Worm (Caenorhabditis elegans) whole organism, L4 larva: ENCODE measurements around the gene his-7.

Experiments
- D1046.2 ChIP-seq: fragments of 200-800 bp; sonication (Bioruptor generic); IDR thresholded peaks from 2 replicates; pipeline ENCODE4 v1.3.6; 2022; ENCODE audit warnings: missing genetic modification characterization, missing compliant biosample characterization
- F26F4.8 ChIP-seq: fragments of 200-800 bp; sonication (Bioruptor generic); conservative IDR thresholded peaks from 2 replicates; pipeline ENCODE4 v1.3.6; 2022; ENCODE audit warnings: missing genetic modification characterization, missing compliant biosample characterization
- Y5F2A.4 ChIP-seq: fragments of 200-800 bp; sonication (Bioruptor generic); optimal IDR thresholded peaks from 2 replicates; lab custom pipeline; 2018; ENCODE audit warnings: mild to moderate bottlenecking, missing genetic modification characterization, missing compliant biosample characterization
- Y75B8A.6 ChIP-seq: fragments of 200-800 bp; sonication (Bioruptor generic); IDR thresholded peaks from 2 replicates; pipeline ENCODE4 v1.3.6; 2022; ENCODE audit warnings: missing genetic modification reagents, missing genetic modification characterization, missing compliant biosample characterization
- ZK337.2 ChIP-seq: fragments of 200-800 bp; sonication (Bioruptor generic); IDR thresholded peaks from 2 replicates; pipeline ENCODE4 v1.3.6; 2022; ENCODE audit warnings: missing genetic modification reagents, missing genetic modification characterization, missing compliant biosample characterization
- aha-1 ChIP-seq: fragments of 150-350 bp; peaks from one replicate; lab custom pipeline; 2014; ENCODE audit warnings: missing biosample characterization, missing genetic modification characterization
- aly-2 ChIP-seq: sonication (generic microtip); optimal IDR thresholded peaks from 2 replicates; lab custom pipeline; 2018; ENCODE audit warnings: missing biosample characterization, missing genetic modification characterization
- arid-1 ChIP-seq: fragments of 200-800 bp; sonication (Bioruptor generic); conservative IDR thresholded peaks from 2 replicates; pipeline ENCODE4 v1.3.6; 2022; ENCODE audit warnings: missing genetic modification reagents, missing genetic modification characterization, missing compliant biosample characterization
- ceh-28 ChIP-seq: fragments of 150-350 bp; optimal IDR thresholded peaks from 2 replicates; lab custom pipeline; 2014; ENCODE audit warnings: missing biosample characterization, missing genetic modification reagents, missing genetic modification characterization
- ces-1 ChIP-seq: fragments of 150-350 bp; sonication (generic microtip); optimal IDR thresholded peaks from 4 replicates; lab custom pipeline; 2014; ENCODE audit warnings: missing biosample characterization, missing genetic modification reagents, missing genetic modification characterization
- daf-19 ChIP-seq: fragments of 200-800 bp; sonication (Bioruptor generic); conservative IDR thresholded peaks from 2 replicates; pipeline ENCODE4 v1.3.6; 2022; ENCODE audit warnings: missing genetic modification characterization, missing compliant biosample characterization
- dmd-6 ChIP-seq: fragments of 200-800 bp; sonication (Bioruptor generic); IDR thresholded peaks from 2 replicates; pipeline ENCODE4 v1.3.6; 2022; ENCODE audit warnings: missing genetic modification reagents, missing genetic modification characterization, missing compliant biosample characterization
- dmd-8 ChIP-seq: fragments of 200-800 bp; sonication (Bioruptor generic); IDR thresholded peaks from 2 replicates; pipeline ENCODE4 v1.3.6; 2022; ENCODE audit warnings: missing genetic modification characterization, missing compliant biosample characterization
- dpl-1 ChIP-seq: fragments of 150-350 bp; optimal IDR thresholded peaks from 2 replicates; lab custom pipeline; 2014; ENCODE audit warnings: missing biosample characterization, missing genetic modification reagents, missing genetic modification characterization
- duxl-1 ChIP-seq: sonication (generic microtip); optimal IDR thresholded peaks from 2 replicates; lab custom pipeline; 2016; ENCODE audit warnings: mild to moderate bottlenecking, missing genetic modification characterization, moderate library complexity, missing compliant biosample characterization; ENCODE audit not compliant: poor library complexity
- egl-43 ChIP-seq: fragments of 200-800 bp; sonication (Bioruptor generic); IDR thresholded peaks from 2 replicates; pipeline ENCODE4 v1.3.6; 2022; ENCODE audit warnings: missing genetic modification reagents, missing genetic modification characterization, missing compliant biosample characterization
- gei-8 ChIP-seq: fragments of 200-800 bp; sonication (Bioruptor generic); optimal IDR thresholded peaks from 2 replicates; lab custom pipeline; 2018; ENCODE audit warnings: mild to moderate bottlenecking, missing genetic modification characterization, missing compliant biosample characterization
- hif-1 ChIP-seq, 2 experiments: sonication (generic microtip); optimal IDR thresholded peaks; 2 replicates each; lab custom pipeline; 2016 to 2017; ENCODE audit warnings: missing compliant biosample characterization in 2 of 2, missing genetic modification characterization in 2 of 2, missing genetic modification reagents in 2 of 2, missing genotype in 2 of 2, mild to moderate bottlenecking in 1 of 2
- lim-7 ChIP-seq: fragments of 200-800 bp; sonication (Bioruptor generic); IDR thresholded peaks from 2 replicates; pipeline ENCODE4 v1.3.6; 2022; ENCODE audit warnings: missing genetic modification characterization, missing compliant biosample characterization
- lin-38 ChIP-seq: fragments of 200-800 bp; sonication (Bioruptor generic); IDR thresholded peaks from 2 replicates; pipeline ENCODE4 v1.3.6; 2022; ENCODE audit warnings: missing genetic modification reagents, missing genetic modification characterization, missing compliant biosample characterization
- lir-3 ChIP-seq: sonication (generic microtip); optimal IDR thresholded peaks from 2 replicates; lab custom pipeline; 2016; ENCODE audit warnings: mild to moderate bottlenecking, missing genetic modification characterization, missing compliant biosample characterization
- lsy-2 ChIP-seq, 2 experiments: fragments of 150-350 bp in 1 of 2; sonication (generic microtip) in 1 of 2; optimal IDR thresholded peaks; 2 replicates each; lab custom pipeline; 2014 to 2017; ENCODE audit warnings: missing biosample characterization in 2 of 2, missing genetic modification characterization in 2 of 2
- madf-5 ChIP-seq, 2 experiments: fragments of 200-800 bp; sonication (Bioruptor generic); IDR thresholded peaks; 2 replicates each; pipeline ENCODE4 v1.3.6; 2022; ENCODE audit warnings: missing compliant biosample characterization in 2 of 2, missing genetic modification characterization in 2 of 2
- mdt-29 ChIP-seq: fragments of 200-800 bp; sonication (Bioruptor generic); IDR thresholded peaks from 2 replicates; pipeline ENCODE4 v1.3.6; 2022; ENCODE audit warnings: missing genetic modification reagents, missing genetic modification characterization, missing compliant biosample characterization
- mep-1 ChIP-seq: fragments of 150-350 bp; sonication (generic microtip); optimal IDR thresholded peaks from 3 replicates; lab custom pipeline; 2014; ENCODE audit warnings: missing biosample characterization, missing genetic modification characterization
- nhr-102 ChIP-seq: sonication (generic microtip); optimal IDR thresholded peaks from 2 replicates; lab custom pipeline; 2016; ENCODE audit warnings: mild to moderate bottlenecking, missing genetic modification characterization, moderate library complexity, missing compliant biosample characterization
- nhr-237 ChIP-seq: sonication (generic microtip); optimal IDR thresholded peaks from 2 replicates; lab custom pipeline; 2017; ENCODE audit warnings: missing biosample characterization, missing genetic modification characterization
- nhr-28 ChIP-seq: fragments of 150-350 bp; optimal IDR thresholded peaks from 2 replicates; lab custom pipeline; 2014; ENCODE audit warnings: missing biosample characterization, missing genetic modification characterization
- nhr-41 ChIP-seq: fragments of 200-800 bp; sonication (Bioruptor generic); IDR thresholded peaks from 2 replicates; pipeline ENCODE4 v1.3.6; 2022; ENCODE audit warnings: missing genetic modification reagents, missing genetic modification characterization, missing compliant biosample characterization
- nhr-42 ChIP-seq: fragments of 200-800 bp; sonication (Bioruptor generic); IDR thresholded peaks from 2 replicates; pipeline ENCODE4 v1.3.6; 2022; ENCODE audit warnings: missing genetic modification characterization, missing compliant biosample characterization
- nhr-48 ChIP-seq: sonication (generic microtip); optimal IDR thresholded peaks from 2 replicates; lab custom pipeline; 2016; ENCODE audit warnings: mild to moderate bottlenecking, missing genetic modification characterization, missing compliant biosample characterization
- pha-4 ChIP-seq, 2 experiments: fragments of 150-350 bp in 1 of 2; fragments of 200-800 bp in 1 of 2; sonication (Bioruptor generic) in 1 of 2; IDR thresholded peaks in 1 of 2; optimal IDR thresholded peaks in 1 of 2; 2 replicates each; pipeline versions ENCODE4 v1.3.6 to Lab custom; 2014 to 2022; ENCODE audit warnings: missing genetic modification characterization in 2 of 2, missing genetic modification reagents in 2 of 2, missing biosample characterization in 1 of 2, missing compliant biosample characterization in 1 of 2
- set-16 ChIP-seq: fragments of 200-800 bp; sonication (Bioruptor generic); IDR thresholded peaks from 2 replicates; pipeline ENCODE4 v1.3.6; 2022; ENCODE audit warnings: missing genetic modification reagents, missing genetic modification characterization, missing compliant biosample characterization
- snpc-1.2 ChIP-seq: fragments of 200-800 bp; sonication (Bioruptor generic); IDR thresholded peaks from 2 replicates; pipeline ENCODE4 v1.3.6; 2022; ENCODE audit warnings: missing genetic modification reagents, missing genetic modification characterization, missing compliant biosample characterization
- unc-39 ChIP-seq: sonication (generic microtip); optimal IDR thresholded peaks from 2 replicates; lab custom pipeline; 2017; ENCODE audit warnings: missing biosample characterization, missing genetic modification characterization
- unc-62 ChIP-seq, 3 experiments: fragments of 150-350 bp in 1 of 3; sonication (generic microtip); optimal IDR thresholded peaks in 2 of 3; peaks in 1 of 3; 1 replicate in 1 of 3; 2 replicates in 2 of 3; lab custom pipeline; 2014 to 2017; ENCODE audit warnings: missing biosample characterization in 3 of 3, missing genetic modification characterization in 3 of 3, missing genetic modification reagents in 3 of 3, missing genotype in 1 of 3
- vab-7 ChIP-seq: fragments of 200-800 bp; sonication (Bioruptor generic); IDR thresholded peaks from 2 replicates; pipeline ENCODE4 v1.3.6; 2022; ENCODE audit warnings: missing genetic modification reagents, missing genetic modification characterization, missing compliant biosample characterization
- zag-1 ChIP-seq: fragments of 150-350 bp; optimal IDR thresholded peaks from 2 replicates; lab custom pipeline; 2014; ENCODE audit warnings: missing biosample characterization, missing genetic modification characterization
- zfp-2 ChIP-seq: sonication (generic microtip); optimal IDR thresholded peaks from 2 replicates; lab custom pipeline; 2016; ENCODE audit warnings: mild to moderate bottlenecking, missing genetic modification characterization, missing compliant biosample characterization
- zfp-3 ChIP-seq: fragments of 200-800 bp; sonication (Bioruptor generic); conservative IDR thresholded peaks from 2 replicates; pipeline ENCODE4 v1.3.6; 2022; ENCODE audit warnings: missing genetic modification reagents, missing genetic modification characterization, missing compliant biosample characterization
- ztf-11 ChIP-seq: fragments of 150-350 bp; optimal IDR thresholded peaks from 2 replicates; lab custom pipeline; 2014; ENCODE audit warnings: missing biosample characterization, missing genetic modification characterization

his-7 gene

DNA sequence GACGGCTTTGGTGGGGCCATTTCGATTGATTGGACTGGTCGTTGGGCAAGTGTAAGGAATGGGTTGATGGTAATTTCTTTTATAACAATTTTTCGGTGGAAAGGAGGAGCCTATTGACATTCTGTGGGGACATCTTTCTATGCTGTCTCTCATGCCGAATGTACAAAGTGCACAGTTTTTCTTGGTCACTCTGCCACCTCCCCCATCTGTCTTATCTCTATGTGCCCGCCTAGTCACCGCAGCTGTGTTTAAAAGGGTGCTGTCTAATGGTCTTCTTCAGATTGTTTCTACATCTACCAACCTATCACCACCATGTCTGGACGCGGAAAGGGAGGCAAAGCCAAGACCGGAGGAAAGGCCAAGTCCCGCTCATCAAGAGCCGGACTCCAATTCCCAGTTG lies at the start of gene his-7, which contains the start of gene his-8:
Gene his-7 (plus strand): TSS at position 313 of the 400 bp plus-strand sequence.
Gene his-8 (minus strand): TSS at position 20 of the 400 bp plus-strand sequence.
- TF ChIP-seq set-16: peak; percentile 37; the same call in 1 of the 2 replicates

DNA sequence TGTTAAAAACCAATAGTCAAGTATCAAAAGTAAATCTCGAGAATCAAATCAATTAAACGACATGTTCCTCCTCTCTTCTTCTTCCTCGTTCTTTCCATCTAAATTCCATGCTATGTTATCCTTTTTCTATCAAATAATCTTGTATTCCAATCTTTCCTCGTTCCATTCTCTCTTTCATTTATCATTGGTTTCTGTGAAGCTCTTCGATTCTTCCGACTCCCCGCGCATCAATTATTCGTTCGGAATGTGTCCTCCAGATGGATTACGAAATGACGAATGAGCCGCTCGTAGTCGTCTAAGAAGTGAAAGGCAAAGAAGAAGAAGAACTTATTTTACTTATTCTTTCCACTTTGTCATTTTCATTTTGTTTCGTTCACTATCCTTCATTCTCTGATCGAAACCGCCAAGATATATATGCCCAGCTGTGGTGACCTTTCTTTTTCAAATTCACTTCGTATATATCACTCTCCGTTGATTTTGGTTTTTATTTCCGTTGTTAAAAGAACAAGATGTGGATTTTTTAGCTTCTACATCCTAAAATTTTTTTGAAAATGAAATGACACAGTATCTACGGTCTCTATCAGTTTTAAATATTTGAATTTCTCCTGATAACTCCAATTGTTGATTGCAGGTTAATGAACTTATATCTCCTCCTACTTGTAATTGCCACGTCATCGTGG lies 38.8 kb upstream of the his-7 start, which contains the start of gene pxn-1:
Gene pxn-1 (plus strand): TSS at position 630 of the 680 bp plus-strand sequence.
- TF ChIP-seq unc-62 (GFP tag; optimal IDR thresholded peaks at IDR 0.05 in 1 of 2; lab: Kevin White, UChicago) (peak in 1 of 2 experiments; percentile 77), unc-62 (tag; optimal IDR thresholded peaks at IDR 0.05; lab: Kevin White, UChicago) (no peak), nhr-42 (GFP tag; lab: Robert Waterston, UW) (no peak)
- TF ChIP-seq, all 104 proteins: peak for 1

DNA sequence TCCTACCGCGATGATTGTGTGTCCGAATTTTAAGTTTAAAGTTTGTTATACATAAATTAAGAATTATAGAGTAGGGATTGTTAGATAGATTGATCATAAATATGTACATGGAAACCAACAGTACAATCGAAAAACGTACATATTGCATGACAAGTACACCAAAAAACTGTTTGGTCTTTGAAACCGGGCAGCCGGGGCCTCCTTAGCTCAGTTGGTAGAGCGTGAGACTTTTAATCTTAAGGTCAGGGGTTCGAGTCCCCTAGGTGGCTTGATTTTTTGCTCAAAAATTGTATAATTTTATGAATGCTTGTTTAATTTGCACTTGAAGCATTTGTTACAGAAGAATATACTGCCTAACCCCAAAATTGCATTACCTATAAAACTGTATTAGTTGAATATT lies 38.1 kb upstream of the his-7 start:
- TF ChIP-seq hif-1 (tag; optimal IDR thresholded peaks at IDR 0.05; lab: Kevin White, UChicago) (no peak), dmd-6 (no peak), lin-38 (peak; percentile 48), lim-7 (peak; percentile 75), pha-4 (GFP tag; IDR thresholded peaks at IDR 0.05; lab: Robert Waterston, UW) (peak; percentile 34; the same call in 1 of the 2 replicates), pha-4 (tag; optimal IDR thresholded peaks at IDR 0.05; lab: Kevin White, UChicago) (no peak), ceh-28 (tag; lab: Kevin White, UChicago) (no peak), zfp-2 (tag; lab: Kevin White, UChicago) (no peak), gei-8 (GFP tag; lab: Kevin White, UChicago) (no peak), zfp-3 (GFP tag; lab: Robert Waterston, UW) (no peak), madf-5 (GFP tag; IDR thresholded peaks at IDR 0.05; lab: Robert Waterston, UW) (peak in 1 of 2 experiments; percentile 28; a peak in 1 of 4 replicates), daf-19 (GFP tag; lab: Robert Waterston, UW) (0 out of 2 replicates have a peak, but pooled peaks have one; percentile 57), ztf-11 (tag; lab: Kevin White, UChicago) (no peak), nhr-102 (no peak), nhr-48 (tag; lab: Kevin White, UChicago) (no peak), arid-1 (GFP tag; lab: Robert Waterston, UW) (0 out of 2 replicates have a peak, but pooled peaks have one; percentile 28), dmd-8 (GFP tag; lab: Robert Waterston, UW) (0 out of 2 replicates have a peak, but pooled peaks have one; percentile 58), snpc-1.2 (peak; percentile 35; the same call in 1 of the 2 replicates), egl-43 (GFP tag; lab: Robert Waterston, UW) (peak; percentile 63; the same call in 1 of the 2 replicates), nhr-42 (GFP tag; lab: Robert Waterston, UW) (no peak), F26F4.8 (peak; percentile 72; the same call in 1 of the 2 replicates), vab-7 (GFP tag; lab: Robert Waterston, UW) (peak; percentile 64), D1046.2 (GFP tag; lab: Robert Waterston, UW) (0 out of 2 replicates have a peak, but pooled peaks have one; percentile 55), lir-3 (tag; lab: Kevin White, UChicago) (no peak), nhr-237 (tag; lab: Kevin White, UChicago) (no peak), aly-2 (tag; lab: Kevin White, UChicago) (no peak), Y5F2A.4 (GFP tag; lab: Kevin White, UChicago) (no peak), lsy-2 (tag; optimal IDR thresholded peaks at IDR 0.05; lab: Kevin White, UChicago) (no peak), duxl-1 (no peak), Y75B8A.6 (no peak), aha-1 (no peak), nhr-41 (GFP tag; lab: Robert Waterston, UW) (0 out of 2 replicates have a peak, but pooled peaks have one; percentile 45), ZK337.2 (GFP tag; lab: Robert Waterston, UW) (no peak), dpl-1 (GFP tag; lab: Kevin White, UChicago) (no peak), zag-1 (tag; lab: Kevin White, UChicago) (no peak), mdt-29 (peak; percentile 20; the same call in 1 of the 2 replicates), nhr-28 (tag; lab: Kevin White, UChicago) (no peak), mep-1 (no peak), unc-39 (tag; lab: Kevin White, UChicago) (no peak), ces-1 (GFP tag; lab: Kevin White, UChicago) (no peak)
